Worm (Caenorhabditis elegans) whole organism, young adult: ENCODE data around the gene spin-2.

ENCODE experiments used
- F10E7.11 ChIP-seq: sonication (generic microtip); optimal IDR thresholded peaks from 2 replicates; lab custom pipeline; 2017; ENCODE audit warnings: mild to moderate bottlenecking, missing genetic modification characterization, moderate library complexity, missing compliant biosample characterization
- F37B4.10 ChIP-seq: fragments of 200-800 bp; sonication (Bioruptor generic); IDR thresholded peaks from 2 replicates; pipeline ENCODE4 v1.3.6; 2022; ENCODE audit warnings: missing genetic modification characterization, missing compliant biosample characterization
- ceh-91 ChIP-seq: fragments of 200-800 bp; sonication (Bioruptor generic); IDR thresholded peaks from 2 replicates; pipeline ENCODE4 v1.3.6; 2022; ENCODE audit warnings: missing genetic modification reagents, missing genetic modification characterization, missing compliant biosample characterization
- ets-4 ChIP-seq: fragments of 200-800 bp; sonication (Bioruptor generic); optimal IDR thresholded peaks from 2 replicates; lab custom pipeline; 2018; ENCODE audit warnings: mild to moderate bottlenecking, missing genetic modification characterization, missing compliant biosample characterization
- lir-1 ChIP-seq: fragments of 200-800 bp; sonication (Bioruptor generic); conservative IDR thresholded peaks from 2 replicates; pipeline ENCODE4 v1.3.6; 2022; ENCODE audit warnings: missing genetic modification reagents, missing genetic modification characterization, missing compliant biosample characterization
- mxl-1 ChIP-seq: sonication (generic microtip); optimal IDR thresholded peaks from 2 replicates; lab custom pipeline; 2016; ENCODE audit warnings: missing genetic modification characterization, missing compliant biosample characterization
- nfya-1 ChIP-seq: sonication (generic microtip); optimal IDR thresholded peaks from 2 replicates; lab custom pipeline; 2017; ENCODE audit warnings: antibody characterized with exemption, missing compliant biosample characterization, missing genetic modification characterization, borderline replicate concordance; ENCODE audit not compliant: insufficient read depth
- nhr-90 ChIP-seq: sonication (generic microtip); optimal IDR thresholded peaks from 2 replicates; lab custom pipeline; 2016; ENCODE audit warnings: missing genotype, mild to moderate bottlenecking, missing genetic modification characterization, missing compliant biosample characterization
- pha-4 ChIP-seq: fragments of 150-350 bp; sonication (generic microtip); optimal IDR thresholded peaks from 2 replicates; lab custom pipeline; 2014; ENCODE audit warnings: missing biosample characterization, missing genetic modification reagents, missing genetic modification characterization
- snpc-4 ChIP-seq, 5 experiments: fragments of 150-350 bp in 1 of 5; sonication (generic microtip) in 4 of 5; optimal IDR thresholded peaks; 2 replicates each; lab custom pipeline; 2014 to 2018; ENCODE audit warnings: missing genetic modification characterization in 5 of 5, missing biosample characterization in 3 of 5, antibody characterized with exemption in 2 of 5, mild to moderate bottlenecking in 2 of 5, missing compliant biosample characterization in 2 of 5, missing genotype in 2 of 5, moderate library complexity in 2 of 5, missing genetic modification reagents in 1 of 5
- unc-62 ChIP-seq: fragments of 150-350 bp; optimal IDR thresholded peaks from 2 replicates; lab custom pipeline; 2014; ENCODE audit warnings: missing biosample characterization, missing genetic modification reagents, missing genetic modification characterization
- ztf-28 ChIP-seq: fragments of 200-800 bp; sonication (Bioruptor generic); IDR thresholded peaks from 2 replicates; pipeline ENCODE4 v1.3.6; 2022; ENCODE audit warnings: missing genetic modification reagents, missing genetic modification characterization, missing compliant biosample characterization

DNA sequence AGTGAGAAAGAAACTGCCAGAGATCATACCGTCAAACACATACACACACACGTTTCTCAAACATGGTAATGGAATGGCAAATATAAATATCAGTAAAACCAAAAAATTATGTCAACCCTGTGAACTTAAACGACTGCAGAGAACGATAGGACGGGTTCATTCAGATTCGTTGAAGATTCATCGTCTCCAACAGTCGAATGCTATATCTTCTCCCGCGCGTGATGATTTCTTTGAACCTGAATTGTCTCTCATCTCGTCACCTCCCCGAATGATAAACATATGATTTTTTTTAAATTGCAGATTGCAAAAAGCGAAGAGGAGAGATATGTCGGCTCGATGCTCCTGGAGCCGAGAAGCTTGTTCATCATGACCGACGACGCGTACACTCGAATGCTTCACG, 24.1 kb downstream of the spin-2 start:
- TF ChIP-seq mxl-1 (tag; lab: Kevin White, UChicago) (no peak), unc-62 (GFP tag; lab: Kevin White, UChicago) (no peak), nfya-1 (tag; lab: Kevin White, UChicago) (no peak), ets-4 (GFP tag; lab: Kevin White, UChicago) (no peak), F37B4.10 (GFP tag; lab: Robert Waterston, UW) (no peak), lir-1 (GFP tag; lab: Robert Waterston, UW) (no peak), pha-4 (tag; lab: Kevin White, UChicago) (no peak), F10E7.11 (no peak), ceh-91 (GFP tag; lab: Robert Waterston, UW) (no peak), nhr-90 (tag; lab: Kevin White, UChicago) (no peak), snpc-4 (GFP tag; optimal IDR thresholded peaks at IDR 0.05; lab: Kevin White, UChicago) (no peak), snpc-4 (tag; optimal IDR thresholded peaks at IDR 0.05; lab: Kevin White, UChicago) (no peak), ztf-28 (no peak)
